Fruit fly (Drosophila melanogaster): ENCODE data around the gene CG15317.

Gene CG15317

dm6 chrX:9600083-9600817 is 43.9 kb upstream of the CG15317 start (continued):
- TF ChIP-seq Hand (GFP tag; optimal IDR thresholded peaks at IDR 0.05) (peak; percentile 80), Oli (tag; optimal IDR thresholded peaks at IDR 0.05) (peak; percentile 82), CG18619 (GFP tag; optimal IDR thresholded peaks at IDR 0.05) (peak; percentile 77), CG12299 (tag; optimal IDR thresholded peaks at IDR 0.05) (peak; percentile 63), CG34422 (GFP tag; IDR thresholded peaks at IDR 0.05) (peak; percentile 77; the same call in 2 of the 3 replicates), CG17359 (tag; optimal IDR thresholded peaks at IDR 0.05) (peak; percentile 76), zfh1 (GFP tag; IDR thresholded peaks at IDR 0.05) (peak; percentile 64; the same call in 1 of the 3 replicates), D (optimal IDR thresholded peaks at IDR 0.05) (no peak), D (GFP tag; optimal IDR thresholded peaks at IDR 0.05) (peak; percentile 60), Taf1 (GFP tag; IDR thresholded peaks at IDR 0.05) (peak; percentile 39; the same call in 1 of the 2 replicates), schlank (tag; optimal IDR thresholded peaks at IDR 0.05) (peak; percentile 12), row (GFP tag; IDR thresholded peaks at IDR 0.05) (peak; percentile 80), zen (tag; optimal IDR thresholded peaks at IDR 0.05) (peak; percentile 60), Dad (GFP tag; optimal IDR thresholded peaks at IDR 0.05) (peak; percentile 56), CTCF (GFP tag; optimal IDR thresholded peaks at IDR 0.05) (peak; percentile 6), Atf3 (GFP tag; optimal IDR thresholded peaks at IDR 0.05) (peak; percentile 46), CG9817 (tag; optimal IDR thresholded peaks at IDR 0.05) (peak; percentile 67), HLH54F (GFP tag; optimal IDR thresholded peaks at IDR 0.05) (peak; percentile 79), Awh (GFP tag; IDR thresholded peaks at IDR 0.05) (no peak), psq (GFP tag; optimal IDR thresholded peaks at IDR 0.05) (peak; percentile 39), hb (GFP tag; IDR thresholded peaks at IDR 0.05; ENCODE audit: partially characterized antibody) (no peak), ci (GFP tag; IDR thresholded peaks at IDR 0.05) (0 out of 3 replicates have a peak, but pooled peaks have one; percentile 49), Hr51 (GFP tag; optimal IDR thresholded peaks at IDR 0.05) (peak; percentile 72 to 84), CG10274 (GFP tag; optimal IDR thresholded peaks at IDR 0.05) (peak; percentile 53), cg (GFP tag; optimal IDR thresholded peaks at IDR 0.05) (peak; percentile 84), dysf (GFP tag; IDR thresholded peaks at IDR 0.05) (peak; percentile 85), HLH3B (GFP tag; IDR thresholded peaks at IDR 0.05) (0 out of 2 replicates have a peak, but pooled peaks have one; percentile 53), odd (GFP tag; optimal IDR thresholded peaks at IDR 0.05) (peak; percentile 74), usp (GFP tag; optimal IDR thresholded peaks at IDR 0.05) (no peak), chn (GFP tag; optimal IDR thresholded peaks at IDR 0.05) (peak; percentile 66), CG8478 (optimal IDR thresholded peaks at IDR 0.05) (no peak), CG15269 (tag; optimal IDR thresholded peaks at IDR 0.05) (peak; percentile 79), pan (optimal IDR thresholded peaks at IDR 0.05) (no peak), pan (GFP tag; optimal IDR thresholded peaks at IDR 0.05 in 1 of 2, IDR thresholded peaks at IDR 0.05 in 1 of 2) (peak in 1 of 2 experiments; percentile 68), Asciz (GFP tag; optimal IDR thresholded peaks at IDR 0.05) (no peak), zf30C (GFP tag; optimal IDR thresholded peaks at IDR 0.05) (no peak), gsb (GFP tag; IDR thresholded peaks at IDR 0.05) (no peak), CG8089 (GFP tag; optimal IDR thresholded peaks at IDR 0.05) (peak; percentile 66), CG3995 (GFP tag; optimal IDR thresholded peaks at IDR 0.05) (peak; percentile 14), CG2889 (GFP tag; IDR thresholded peaks at IDR 0.05) (peak; percentile 45; the same call in 1 of the 3 replicates), Rfx (GFP tag; IDR thresholded peaks at IDR 0.05) (peak; percentile 53), Dek (tag; optimal IDR thresholded peaks at IDR 0.05) (peak; percentile 65), fd64A (GFP tag; optimal IDR thresholded peaks at IDR 0.05) (peak; percentile 20), Mes4 (GFP tag; optimal IDR thresholded peaks at IDR 0.05) (peak; percentile 34), CG17361 (GFP tag; IDR thresholded peaks at IDR 0.05) (peak; percentile 85), CG18476 (GFP tag; optimal IDR thresholded peaks at IDR 0.05) (peak; percentile 66), MESR4 (GFP tag; optimal IDR thresholded peaks at IDR 0.05) (no peak), Kr (GFP tag; optimal IDR thresholded peaks at IDR 0.05) (no peak), CG8359 (GFP tag; optimal IDR thresholded peaks at IDR 0.05; ENCODE audit: borderline replicate concordance) (no peak), Lim3 (GFP tag; IDR thresholded peaks at IDR 0.05) (no peak)

Measured in whole organism, embryonic.